Worm (Caenorhabditis elegans): ENCODE results near the gene T04B8.5.

ce11 chrII:674116-674515 is 49.8 kb upstream of the T04B8.5 start, which contains the start of gene Y39F10C.3:
- TF ChIP-seq flt-1 (GFP tag; IDR thresholded peaks at IDR 0.05) (no peak), scrt-1 (GFP tag; IDR thresholded peaks at IDR 0.05) (no peak), ets-7 (tag; optimal IDR thresholded peaks at IDR 0.05) (no peak), aly-1 (tag; optimal IDR thresholded peaks at IDR 0.05) (no peak), ceh-13 (GFP tag; optimal IDR thresholded peaks at IDR 0.05) (no peak), tbx-37 (GFP tag; conservative IDR thresholded peaks at IDR 0.05) (no peak), sea-1 (GFP tag; conservative IDR thresholded peaks at IDR 0.05) (no peak), B0310.2 (tag; optimal IDR thresholded peaks at IDR 0.05) (no peak), ama-1 (optimal IDR thresholded peaks at IDR 0.05) (no peak), ceh-36 (tag; optimal IDR thresholded peaks at IDR 0.05) (no peak), tbx-11 (GFP tag; IDR thresholded peaks at IDR 0.05) (no peak), F13C5.2 (tag; optimal IDR thresholded peaks at IDR 0.05) (no peak)
